Worm (Caenorhabditis elegans): Measurements from ENCODE around the gene atf-2.

DNA sequence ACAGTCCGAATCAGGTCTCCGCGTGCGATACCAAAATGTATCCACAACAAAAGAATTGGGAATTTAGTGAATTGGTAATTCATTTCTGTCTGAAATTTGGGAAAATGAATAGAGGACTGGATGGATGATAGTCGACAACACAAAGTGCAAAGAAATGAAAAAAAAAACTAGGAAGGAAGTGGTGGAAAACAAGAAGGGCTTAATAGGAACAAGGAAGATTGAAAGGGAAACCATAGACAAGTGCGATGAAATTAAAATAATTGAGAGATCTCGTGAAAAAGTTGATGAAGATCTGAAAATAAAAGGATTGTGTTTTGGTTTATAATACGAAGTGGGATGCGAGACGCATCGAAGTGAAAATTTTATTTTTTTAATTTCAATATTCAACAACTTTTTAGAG is 42.3 kb downstream of the atf-2 start, which contains the start of gene F07H5.7:
- no peak for TF ChIP-seq nhr-76 (tag; optimal IDR thresholded peaks at IDR 0.05)
- TF ChIP-seq F44E2.7 (GFP tag; IDR thresholded peaks at IDR 0.05), result no peak
